Fruit fly (Drosophila melanogaster): ENCODE data around the gene Vha26.

Gene Vha26

DNA sequence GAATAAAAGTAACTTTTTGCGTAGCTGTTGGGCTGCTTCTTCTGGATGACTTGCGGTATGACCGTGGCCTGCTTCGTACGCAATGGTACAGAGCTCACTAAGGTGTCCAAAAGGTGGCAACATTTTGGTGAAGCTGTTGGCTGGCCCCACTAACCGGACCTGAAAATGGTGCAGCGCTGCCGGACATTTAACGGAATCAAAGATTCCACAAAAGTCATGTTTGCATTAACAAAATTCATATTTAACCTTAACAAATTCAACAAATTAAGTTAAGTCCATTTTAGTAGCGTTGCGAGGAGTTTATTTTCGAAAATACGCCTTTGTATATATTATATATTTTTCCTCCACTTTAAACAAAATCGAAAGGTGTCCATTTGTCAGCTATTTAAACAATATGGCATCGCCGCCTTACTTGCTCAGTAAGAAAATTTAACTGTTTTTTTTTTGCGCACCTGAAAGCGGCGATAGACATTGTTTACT is 9.5 kb downstream of the Vha26 start, which contains the start of the genes kra and SecS (continued):
- TF ChIP-seq ase (GFP tag; IDR thresholded peaks at IDR 0.05) (no peak), nerfin-1 (tag; optimal IDR thresholded peaks at IDR 0.05) (peak; percentile 47), jumu (GFP tag; optimal IDR thresholded peaks at IDR 0.05) (peak; percentile 48), ttk (GFP tag; IDR thresholded peaks at IDR 0.05) (no peak), luna (GFP tag; optimal IDR thresholded peaks at IDR 0.05) (no peak), inv (GFP tag; IDR thresholded peaks at IDR 0.05; ENCODE audit: partially characterized antibody) (no peak), jigr1 (GFP tag; IDR thresholded peaks at IDR 0.05) (no peak), dm (GFP tag; optimal IDR thresholded peaks at IDR 0.05) (no peak), BtbVII (GFP tag; optimal IDR thresholded peaks at IDR 0.05) (peak; percentile 33), Camta (GFP tag; optimal IDR thresholded peaks at IDR 0.05) (peak; percentile 5), CG8944 (GFP tag; optimal IDR thresholded peaks at IDR 0.05) (peak; percentile 32), CG1832 (GFP tag; optimal IDR thresholded peaks at IDR 0.05) (no peak), CG33213 (GFP tag; optimal IDR thresholded peaks at IDR 0.05) (peak; percentile 65), bowl (GFP tag; IDR thresholded peaks at IDR 0.05) (no peak), CG4424 (GFP tag; optimal IDR thresholded peaks at IDR 0.05) (peak; percentile 71), Lhr (GFP tag; optimal IDR thresholded peaks at IDR 0.05) (peak; percentile 85), Usf (GFP tag; optimal IDR thresholded peaks at IDR 0.05) (no peak), ato (GFP tag; IDR thresholded peaks at IDR 0.05; ENCODE audit: partially characterized antibody) (no peak), CG12236 (GFP tag; optimal IDR thresholded peaks at IDR 0.05) (no peak), CG6254 (GFP tag; optimal IDR thresholded peaks at IDR 0.05) (no peak), CG18764 (GFP tag; optimal IDR thresholded peaks at IDR 0.05) (peak; percentile 27), Fer2 (tag; optimal IDR thresholded peaks at IDR 0.05) (peak; percentile 60), esg (GFP tag; conservative IDR thresholded peaks at IDR 0.05) (no peak), nmo (GFP tag; optimal IDR thresholded peaks at IDR 0.05) (peak; percentile 75), CG3995 (GFP tag; optimal IDR thresholded peaks at IDR 0.05) (peak; percentile 43), MBD-R2 (GFP tag; IDR thresholded peaks at IDR 0.05) (no peak), Side (GFP tag; optimal IDR thresholded peaks at IDR 0.05) (peak; percentile 47), CG15479 (GFP tag; optimal IDR thresholded peaks at IDR 0.05) (no peak), bab2 (GFP tag; optimal IDR thresholded peaks at IDR 0.05) (peak; percentile 54), CG13287 (GFP tag; IDR thresholded peaks at IDR 0.05; ENCODE audit: partially characterized antibody) (no peak), CG18011 (GFP tag; optimal IDR thresholded peaks at IDR 0.05) (peak; percentile 56), Oaz (GFP tag; IDR thresholded peaks at IDR 0.05) (no peak), sd (tag; optimal IDR thresholded peaks at IDR 0.05) (peak; percentile 9), Ravus (GFP tag; IDR thresholded peaks at IDR 0.05) (no peak), sens-2 (GFP tag; IDR thresholded peaks at IDR 0.05) (no peak), nau (GFP tag; optimal IDR thresholded peaks at IDR 0.05) (no peak), Kr (GFP tag; optimal IDR thresholded peaks at IDR 0.05) (no peak), CG10274 (GFP tag; optimal IDR thresholded peaks at IDR 0.05) (no peak), az2 (GFP tag; optimal IDR thresholded peaks at IDR 0.05) (peak; percentile 66), tna (GFP tag; IDR thresholded peaks at IDR 0.05; ENCODE audit: partially characterized antibody) (no peak), CG18619 (GFP tag; optimal IDR thresholded peaks at IDR 0.05) (peak; percentile 51), CG6689 (GFP tag; IDR thresholded peaks at IDR 0.05) (no peak), CG7963 (GFP tag; IDR thresholded peaks at IDR 0.05; ENCODE audit: partially characterized antibody) (no peak), fd102C (GFP tag; optimal IDR thresholded peaks at IDR 0.05) (no peak), Fer3 (tag; optimal IDR thresholded peaks at IDR 0.05) (peak; percentile 57), CrebB (tag; optimal IDR thresholded peaks at IDR 0.05) (peak; percentile 56), dmrt99B (tag; optimal IDR thresholded peaks at IDR 0.05) (no peak), CG12299 (tag; optimal IDR thresholded peaks at IDR 0.05) (peak; percentile 43), insv (GFP tag; optimal IDR thresholded peaks at IDR 0.05) (peak in 1 of 2 experiments; percentile 44), CG2120 (GFP tag; optimal IDR thresholded peaks at IDR 0.05) (peak; percentile 76), gsb (GFP tag; IDR thresholded peaks at IDR 0.05) (no peak)

All from whole organism, embryonic.